Worm (Caenorhabditis elegans): ENCODE results near the gene T01D1.5.

ce11 chrII:175868-176267, 13.0 kb downstream of the T01D1.5 start, which contains the start of gene T01D1.3:
- TF ChIP-seq dao-5 (tag; optimal IDR thresholded peaks at IDR 0.05) (no peak), him-1 (tag; optimal IDR thresholded peaks at IDR 0.05) (no peak), W03F9.2 (tag; optimal IDR thresholded peaks at IDR 0.05) (no peak)

Data from whole organism, L4/young adult.